Worm (Caenorhabditis elegans) whole organism, young adult: ENCODE measurements around the gene F08B4.8.

Experiments
- C17E4.6 ChIP-seq: fragments of 200-800 bp; sonication (Bioruptor generic); IDR thresholded peaks from 2 replicates; pipeline ENCODE4 v1.3.6; 2022; ENCODE audit warnings: missing genetic modification reagents, missing genetic modification characterization, missing compliant biosample characterization
- Y53F4B.3 ChIP-seq: fragments of 200-800 bp; sonication (Bioruptor generic); IDR thresholded peaks from 2 replicates; pipeline ENCODE4 v1.3.6; 2022; ENCODE audit warnings: missing genetic modification reagents, missing genetic modification characterization, missing compliant biosample characterization
- ama-1 ChIP-seq, 3 experiments: fragments of 150-350 bp in 1 of 3; sonication (generic microtip) in 2 of 3; optimal IDR thresholded peaks; 2 replicates each; lab custom pipeline; 2014 to 2018; ENCODE audit warnings: missing biosample characterization in 2 of 3, missing genetic modification characterization in 2 of 3, missing genetic modification reagents in 2 of 3
- athp-1 ChIP-seq: sonication (generic microtip); optimal IDR thresholded peaks from 2 replicates; lab custom pipeline; 2017; ENCODE audit warnings: mild to moderate bottlenecking, missing genetic modification characterization, missing compliant biosample characterization
- ceh-27 ChIP-seq: fragments of 200-800 bp; sonication (Bioruptor generic); optimal IDR thresholded peaks from 2 replicates; lab custom pipeline; 2018; ENCODE audit warnings: mild to moderate bottlenecking, missing genetic modification characterization, moderate library complexity, missing compliant biosample characterization
- dox-1 ChIP-seq: fragments of 200-800 bp; sonication (Bioruptor generic); IDR thresholded peaks from 2 replicates; pipeline ENCODE4 v1.3.6; 2022; ENCODE audit warnings: missing genetic modification reagents, missing genetic modification characterization, missing compliant biosample characterization
- dpl-1 ChIP-seq: fragments of 150-350 bp; optimal IDR thresholded peaks from 2 replicates; lab custom pipeline; 2014; ENCODE audit warnings: missing biosample characterization, missing genetic modification reagents, missing genetic modification characterization
- gei-17 ChIP-seq: fragments of 200-800 bp; sonication (Bioruptor generic); optimal IDR thresholded peaks from 2 replicates; lab custom pipeline; 2018; ENCODE audit warnings: mild to moderate bottlenecking, missing genetic modification characterization, missing compliant biosample characterization
- sdz-38 ChIP-seq: sonication (generic microtip); optimal IDR thresholded peaks from 2 replicates; lab custom pipeline; 2016; ENCODE audit warnings: missing genotype, missing genetic modification characterization, missing compliant biosample characterization
- snpc-4 ChIP-seq, 5 experiments: fragments of 150-350 bp in 1 of 5; sonication (generic microtip) in 4 of 5; optimal IDR thresholded peaks; 2 replicates each; lab custom pipeline; 2014 to 2018; ENCODE audit warnings: missing genetic modification characterization in 5 of 5, missing biosample characterization in 3 of 5, antibody characterized with exemption in 2 of 5, mild to moderate bottlenecking in 2 of 5, missing compliant biosample characterization in 2 of 5, missing genotype in 2 of 5, moderate library complexity in 2 of 5, missing genetic modification reagents in 1 of 5
- unc-130 ChIP-seq: sonication (generic microtip); optimal IDR thresholded peaks from 2 replicates; lab custom pipeline; 2016; ENCODE audit warnings: missing genetic modification reagents, missing genetic modification characterization, missing compliant biosample characterization

DNA sequence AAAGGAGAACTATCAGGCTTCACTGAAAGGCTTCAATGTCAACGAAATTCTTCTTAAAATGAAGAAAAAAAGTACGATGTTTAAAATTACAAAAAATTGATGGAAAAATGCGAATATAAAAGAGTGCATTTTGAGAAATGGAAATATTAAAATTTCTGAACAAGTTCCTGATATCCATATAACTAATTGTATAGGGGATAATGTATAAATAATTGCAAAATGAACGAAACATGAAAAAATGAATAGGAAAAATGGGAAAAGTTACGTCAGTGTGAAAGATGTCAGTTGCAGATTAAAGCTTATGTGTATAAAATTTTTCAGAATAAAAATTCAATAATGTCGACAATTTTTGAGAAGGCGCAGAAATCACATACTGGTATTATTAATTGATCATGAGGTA, 30.6 kb downstream of the F08B4.8 start:
- no peak for TF ChIP-seq unc-130
- TF ChIP-seq ama-1 (optimal IDR thresholded peaks at IDR 0.05; lab: Kevin White, UChicago) = no peak
- no peak for TF ChIP-seq ama-1 (GFP tag; optimal IDR thresholded peaks at IDR 0.05; lab: Kevin White, UChicago)
- TF ChIP-seq gei-17 = no peak
- no peak for TF ChIP-seq dox-1 (GFP tag; lab: Robert Waterston, UW)
- no peak for TF ChIP-seq snpc-4 (GFP tag; optimal IDR thresholded peaks at IDR 0.05; lab: Kevin White, UChicago)
- no peak for TF ChIP-seq snpc-4 (tag; optimal IDR thresholded peaks at IDR 0.05; lab: Kevin White, UChicago)
- no peak for TF ChIP-seq athp-1 (tag; lab: Kevin White, UChicago)
- TF ChIP-seq ceh-27 = no peak
- no peak for TF ChIP-seq dpl-1
- no peak for TF ChIP-seq Y53F4B.3 (GFP tag; lab: Robert Waterston, UW)
- TF ChIP-seq C17E4.6 (GFP tag; lab: Robert Waterston, UW) = no peak
- TF ChIP-seq sdz-38 = no peak
